Fruit fly (Drosophila melanogaster) Kc167 (cell line): Measurements from ENCODE around the gene CG9682.

Source experiments
- Sin3A ChIP-seq: fragments of >200 bp; optimal IDR thresholded peaks from 2 replicates; lab custom pipeline; 2018; ENCODE audit warnings: missing external identifiers
- h ChIP-seq: fragments of >200 bp; optimal IDR thresholded peaks from 3 replicates; lab custom pipeline; 2018; ENCODE audit warnings: missing external identifiers
- insv ChIP-seq: fragments of >200 bp; optimal IDR thresholded peaks from 3 replicates; lab custom pipeline; 2018; ENCODE audit warnings: missing external identifiers
- psq ChIP-seq: fragments of >200 bp; optimal IDR thresholded peaks from 2 replicates; lab custom pipeline; 2017; ENCODE audit warnings: missing external identifiers

- TF ChIP-seq insv (lab: Kevin White, UChicago) (no peak), psq (lab: Kevin White, UChicago) (no peak), Sin3A (lab: Kevin White, UChicago) (no peak), h (lab: Kevin White, UChicago) (no peak)
These were observed 15.5 kb upstream of the CG9682 start for dm6 chr3R:30235253-30235652.
